Fruit fly (Drosophila melanogaster): Measurements from ENCODE around the gene CG3061.
A peak's percentile ranks its signal among the peaks of the same experiment; 100 is the strongest.

CG3061 gene

dm6 chr3R:14024919-14025387 lies 7.2 kb upstream of the CG3061 start (continued):
- TF ChIP-seq CG15011 (GFP tag; optimal IDR thresholded peaks at IDR 0.05) (no peak), sd (tag; optimal IDR thresholded peaks at IDR 0.05) (peak; percentile 59), CG13894 (tag; optimal IDR thresholded peaks at IDR 0.05) (peak; percentile 28), CG7271 (tag; optimal IDR thresholded peaks at IDR 0.05) (no peak), cas (GFP tag; IDR thresholded peaks at IDR 0.05) (no peak), dmrt99B (tag; optimal IDR thresholded peaks at IDR 0.05) (peak; percentile 30), nerfin-2 (GFP tag; IDR thresholded peaks at IDR 0.05; ENCODE audit: partially characterized antibody) (no peak), CG17328 (GFP tag; IDR thresholded peaks at IDR 0.05) (peak; percentile 46; the same call in 1 of the 2 replicates), Ssrp (tag; optimal IDR thresholded peaks at IDR 0.05) (no peak), ATbp (GFP tag; optimal IDR thresholded peaks at IDR 0.05) (peak; percentile 97), bowl (GFP tag; IDR thresholded peaks at IDR 0.05) (no peak), CG9932 (GFP tag; IDR thresholded peaks at IDR 0.05) (peak; percentile 28; the same call in 1 of the 2 replicates), CG13424 (tag; optimal IDR thresholded peaks at IDR 0.05) (peak; percentile 32), chinmo (GFP tag; IDR thresholded peaks at IDR 0.05; ENCODE audit: partially characterized antibody) (peak; percentile 98), org-1 (GFP tag; optimal IDR thresholded peaks at IDR 0.05) (no peak), CG11723 (GFP tag; optimal IDR thresholded peaks at IDR 0.05) (no peak), pfk (GFP tag; optimal IDR thresholded peaks at IDR 0.05) (peak; percentile 21), gro (GFP tag; optimal IDR thresholded peaks at IDR 0.05) (peak; percentile 56), D19B (GFP tag; optimal IDR thresholded peaks at IDR 0.05) (peak; percentile 17), scrt (GFP tag; optimal IDR thresholded peaks at IDR 0.05) (peak; percentile 54), CG31388 (GFP tag; optimal IDR thresholded peaks at IDR 0.05) (no peak), Xrp1 (GFP tag; IDR thresholded peaks at IDR 0.05) (0 out of 2 replicates have a peak, but pooled peaks have one; percentile 11), Hsf (GFP tag; optimal IDR thresholded peaks at IDR 0.05) (peak; percentile 31), CG14441 (GFP tag; IDR thresholded peaks at IDR 0.05) (peak; percentile 25; the same call in 1 of the 2 replicates), pzg (GFP tag; optimal IDR thresholded peaks at IDR 0.05) (peak; percentile 15), CG34376 (GFP tag; optimal IDR thresholded peaks at IDR 0.05) (peak; percentile 57), CG7786 (GFP tag; optimal IDR thresholded peaks at IDR 0.05) (peak; percentile 41), crol (GFP tag; IDR thresholded peaks at IDR 0.05) (peak; percentile 82), Dip3 (GFP tag; optimal IDR thresholded peaks at IDR 0.05) (peak; percentile 56), Taf1 (GFP tag; IDR thresholded peaks at IDR 0.05) (0 out of 2 replicates have a peak, but pooled peaks have one; percentile 25), ap (GFP tag; IDR thresholded peaks at IDR 0.05) (no peak), CG16813 (GFP tag; IDR thresholded peaks at IDR 0.05; ENCODE audit: partially characterized antibody) (peak; percentile 17; the same call in 1 of the 3 replicates), CG15514 (GFP tag; optimal IDR thresholded peaks at IDR 0.05) (peak; percentile 2), usp (GFP tag; optimal IDR thresholded peaks at IDR 0.05) (no peak), CG15696 (tag; optimal IDR thresholded peaks at IDR 0.05) (no peak), p53 (GFP tag; optimal IDR thresholded peaks at IDR 0.05) (peak; percentile 89), Sox102F (GFP tag; optimal IDR thresholded peaks at IDR 0.05) (peak; percentile 42), CG11085 (GFP tag; IDR thresholded peaks at IDR 0.05) (no peak), sens-2 (GFP tag; IDR thresholded peaks at IDR 0.05) (no peak), Xbp1 (GFP tag; optimal IDR thresholded peaks at IDR 0.05) (no peak), abd-A (tag; optimal IDR thresholded peaks at IDR 0.05) (peak; percentile 97), zfh2 (GFP tag; optimal IDR thresholded peaks at IDR 0.05) (peak; percentile 48), bsh (GFP tag; optimal IDR thresholded peaks at IDR 0.05) (peak; percentile 12 to 28), seq (GFP tag; IDR thresholded peaks at IDR 0.05) (0 out of 2 replicates have a peak, but pooled peaks have one; percentile 18), Side (GFP tag; optimal IDR thresholded peaks at IDR 0.05) (peak; percentile 30), CG9817 (tag; optimal IDR thresholded peaks at IDR 0.05) (peak; percentile 4), Hr78 (GFP tag; optimal IDR thresholded peaks at IDR 0.05) (peak in 1 of 2 experiments; percentile 99), maf-S (GFP tag; optimal IDR thresholded peaks at IDR 0.05) (no peak), CG17802 (tag; optimal IDR thresholded peaks at IDR 0.05) (peak; percentile 29)
